Fruit fly (Drosophila melanogaster) whole organism, embryonic: ENCODE measurements around the gene Wdfy2.

Experiments
- Abd-B ChIP-seq: fragments of 200-800 bp; sonication (Bioruptor generic); optimal IDR thresholded peaks from 2 replicates; lab custom pipeline; 2018; ENCODE audit warnings: missing biosample characterization, mild to moderate bottlenecking, missing genetic modification characterization, moderate library complexity
- Asciz ChIP-seq: fragments of 200-800 bp; sonication (Bioruptor generic); optimal IDR thresholded peaks from 2 replicates; lab custom pipeline; 2017; ENCODE audit warnings: missing biosample characterization, mild to moderate bottlenecking, missing genetic modification characterization, missing genetic modification reagents
- BEAF-32 ChIP-seq: fragments of 200-800 bp; sonication (Bioruptor generic); optimal IDR thresholded peaks from 3 replicates; lab custom pipeline; 2017; ENCODE audit warnings: missing biosample characterization, missing genetic modification characterization, mild to moderate bottlenecking, moderate library complexity, missing genetic modification reagents
- C15 ChIP-seq: fragments of 200-800 bp; sonication (Bioruptor generic); IDR thresholded peaks from 3 replicates; pipeline ENCODE4 v1.3.6; 2022; ENCODE audit warnings: missing biosample characterization, missing genetic modification characterization
- CG10209 ChIP-seq: fragments of 200-800 bp; sonication (Bioruptor generic); optimal IDR thresholded peaks from 3 replicates; lab custom pipeline; 2017; ENCODE audit warnings: missing biosample characterization, mild to moderate bottlenecking, missing genetic modification characterization, missing genetic modification reagents
- CG10267 ChIP-seq: fragments of 200-800 bp; sonication (Bioruptor generic); optimal IDR thresholded peaks from 2 replicates; lab custom pipeline; 2018; ENCODE audit warnings: missing biosample characterization, mild to moderate bottlenecking, missing genetic modification characterization, moderate library complexity
- CG10979 ChIP-seq: fragments of 200-800 bp; sonication (Bioruptor generic); optimal IDR thresholded peaks from 2 replicates; lab custom pipeline; 2018; ENCODE audit warnings: missing biosample characterization, mild to moderate bottlenecking, missing genetic modification characterization, moderate library complexity
- CG12104 ChIP-seq: fragments of 200-800 bp; sonication (Bioruptor generic); optimal IDR thresholded peaks from 3 replicates; lab custom pipeline; 2016; ENCODE audit warnings: missing biosample characterization, missing genetic modification characterization
- CG14965 ChIP-seq: fragments of 200-800 bp; sonication (Bioruptor generic); optimal IDR thresholded peaks from 2 replicates; lab custom pipeline; 2016; ENCODE audit warnings: missing biosample characterization, missing genetic modification characterization, borderline replicate concordance
- CG1602 ChIP-seq: fragments of 200-800 bp; sonication (Bioruptor generic); optimal IDR thresholded peaks from 3 replicates; lab custom pipeline; 2016; ENCODE audit warnings: missing biosample characterization, missing genetic modification characterization
- CG17328 ChIP-seq: fragments of 200-800 bp; sonication (Bioruptor generic); IDR thresholded peaks from 2 replicates; pipeline ENCODE4 v1.3.6; 2022; ENCODE audit warnings: missing biosample characterization, missing genetic modification characterization
- CG17359 ChIP-seq: fragments of 200-800 bp; sonication (Bioruptor generic); optimal IDR thresholded peaks from 3 replicates; lab custom pipeline; 2018; ENCODE audit warnings: missing biosample characterization, mild to moderate bottlenecking, missing genetic modification characterization, moderate library complexity
- CG17829 ChIP-seq: fragments of 200-800 bp; optimal IDR thresholded peaks from 2 replicates; lab custom pipeline; 2019; ENCODE audit warnings: missing biosample characterization, mild to moderate bottlenecking, missing genetic modification characterization, moderate library complexity
- CG1792 ChIP-seq: fragments of 200-800 bp; sonication (Bioruptor generic); optimal IDR thresholded peaks from 2 replicates; lab custom pipeline; 2016; ENCODE audit warnings: missing biosample characterization, missing genetic modification characterization
- CG2120 ChIP-seq: fragments of 200-800 bp; sonication (Bioruptor generic); optimal IDR thresholded peaks from 3 replicates; lab custom pipeline; 2016; ENCODE audit warnings: missing biosample characterization, missing genetic modification characterization
- CG2875 ChIP-seq: fragments of 200-800 bp; sonication (Bioruptor generic); optimal IDR thresholded peaks from 2 replicates; lab custom pipeline; 2017; ENCODE audit warnings: missing biosample characterization, mild to moderate bottlenecking, missing genetic modification characterization, missing genetic modification reagents
- CG31388 ChIP-seq: fragments of 200-800 bp; sonication (Bioruptor generic); optimal IDR thresholded peaks from 2 replicates; lab custom pipeline; 2016; ENCODE audit warnings: missing biosample characterization, missing genetic modification characterization
- CG5953 ChIP-seq: fragments of 200-800 bp; sonication (Bioruptor generic); IDR thresholded peaks from 2 replicates; pipeline ENCODE4 v1.3.6; 2022; ENCODE audit warnings: missing biosample characterization, missing genetic modification characterization
- CG6654 ChIP-seq: fragments of 200-800 bp; sonication (Bioruptor generic); optimal IDR thresholded peaks from 2 replicates; lab custom pipeline; 2017; ENCODE audit warnings: missing biosample characterization, mild to moderate bottlenecking, missing genetic modification characterization
- CG6791 ChIP-seq: fragments of 200-800 bp; sonication (Bioruptor generic); IDR thresholded peaks from 3 replicates; pipeline ENCODE4 v1.3.6; 2022; ENCODE audit warnings: missing biosample characterization, missing genetic modification characterization; ENCODE audit not compliant: partially characterized antibody
- CG7271 ChIP-seq: fragments of 200-800 bp; sonication (Bioruptor generic); optimal IDR thresholded peaks from 2 replicates; lab custom pipeline; 2018; ENCODE audit warnings: missing biosample characterization, mild to moderate bottlenecking, missing genetic modification characterization, moderate library complexity
- D ChIP-seq, 2 experiments: fragments of 200-800 bp in 1 of 2; fragments of >200 bp in 1 of 2; sonication (Bioruptor generic) in 1 of 2; optimal IDR thresholded peaks; 2 replicates in 1 of 2; 3 replicates in 1 of 2; lab custom pipeline; 2017; ENCODE audit warnings: mild to moderate bottlenecking in 1 of 2, missing biosample characterization in 1 of 2, missing genetic modification characterization in 1 of 2, missing genetic modification reagents in 1 of 2
- Dfd ChIP-seq, 2 experiments: fragments of >200 bp; optimal IDR thresholded peaks; 2 replicates each; lab custom pipeline; 2017; ENCODE audit warnings: missing biosample characterization in 2 of 2, missing genetic modification characterization in 2 of 2
- Dip3 ChIP-seq: fragments of 200-800 bp; sonication (Bioruptor generic); optimal IDR thresholded peaks from 3 replicates; lab custom pipeline; 2016; ENCODE audit warnings: missing biosample characterization, missing genetic modification characterization
- Fer2 ChIP-seq: fragments of 200-800 bp; sonication (Bioruptor generic); optimal IDR thresholded peaks from 2 replicates; lab custom pipeline; 2018; ENCODE audit warnings: missing biosample characterization, mild to moderate bottlenecking, missing genetic modification characterization, moderate library complexity
- Gsc ChIP-seq: fragments of 200-800 bp; sonication (Bioruptor generic); IDR thresholded peaks from 2 replicates; pipeline ENCODE4 v1.3.6; 2022; ENCODE audit warnings: missing biosample characterization, missing genetic modification characterization
- HLH54F ChIP-seq: fragments of 200-800 bp; sonication (Bioruptor generic); optimal IDR thresholded peaks from 3 replicates; lab custom pipeline; 2016; ENCODE audit warnings: missing biosample characterization, missing genetic modification characterization
- Med ChIP-seq: fragments of 200-800 bp; sonication (Bioruptor generic); peaks from one replicate; lab custom pipeline; 2016; ENCODE audit warnings: missing biosample characterization, missing genetic modification characterization, mild to moderate bottlenecking, inconsistent platforms, moderate library complexity
- Meics ChIP-seq: fragments of 200-800 bp; sonication (Bioruptor generic); optimal IDR thresholded peaks from 2 replicates; lab custom pipeline; 2017; ENCODE audit warnings: missing biosample characterization, mild to moderate bottlenecking, missing genetic modification characterization
- Nf-YC ChIP-seq: fragments of 200-800 bp; optimal IDR thresholded peaks from 3 replicates; lab custom pipeline; 2019; ENCODE audit warnings: missing biosample characterization, mild to moderate bottlenecking, missing genetic modification characterization, moderate library complexity
- Ptx1 ChIP-seq: fragments of 200-800 bp; sonication (Bioruptor generic); IDR thresholded peaks from 2 replicates; pipeline ENCODE4 v1.3.6; 2022; ENCODE audit warnings: missing biosample characterization, missing genetic modification characterization
- Taf1 ChIP-seq: fragments of 200-800 bp; sonication (Bioruptor generic); IDR thresholded peaks from 2 replicates; pipeline ENCODE4 v1.3.6; 2022; ENCODE audit warnings: missing biosample characterization, missing genetic modification characterization
- Trl ChIP-seq, 3 experiments: fragments of >200 bp in 2 of 3; fragments of 200-800 bp in 1 of 3; sonication (Bioruptor generic) in 1 of 3; optimal IDR thresholded peaks; 2 replicates in 1 of 3; 3 replicates in 2 of 3; lab custom pipeline; 2016 to 2017; ENCODE audit warnings: missing biosample characterization in 1 of 3, missing genetic modification characterization in 1 of 3
- az2 ChIP-seq: fragments of 200-800 bp; sonication (Bioruptor generic); optimal IDR thresholded peaks from 3 replicates; lab custom pipeline; 2016; ENCODE audit warnings: missing biosample characterization, missing genetic modification characterization
- bcd ChIP-seq: fragments of 200-800 bp; sonication (Bioruptor generic); optimal IDR thresholded peaks from 2 replicates; lab custom pipeline; 2017; ENCODE audit warnings: missing biosample characterization, mild to moderate bottlenecking, missing genetic modification characterization
- chif ChIP-seq, 2 experiments: fragments of 200-800 bp; sonication (Bioruptor generic); optimal IDR thresholded peaks; 3 replicates each; lab custom pipeline; 2016; ENCODE audit warnings: missing biosample characterization in 2 of 2, missing genetic modification characterization in 2 of 2
- chm ChIP-seq: fragments of 200-800 bp; sonication (Bioruptor generic); IDR thresholded peaks from 2 replicates; pipeline ENCODE4 v1.3.6; 2022; ENCODE audit warnings: missing biosample characterization, missing genetic modification characterization
- disco-r ChIP-seq: fragments of 200-800 bp; sonication (Bioruptor generic); optimal IDR thresholded peaks from 2 replicates; lab custom pipeline; 2016; ENCODE audit warnings: missing biosample characterization, missing genetic modification characterization
- en ChIP-seq: fragments of 200-800 bp; sonication (Bioruptor generic); optimal IDR thresholded peaks from 2 replicates; lab custom pipeline; 2016; ENCODE audit warnings: missing biosample characterization, missing genetic modification characterization
- exex ChIP-seq: fragments of 200-800 bp; sonication (Bioruptor generic); optimal IDR thresholded peaks from 4 replicates; lab custom pipeline; 2018; ENCODE audit warnings: missing biosample characterization, mild to moderate bottlenecking, missing genetic modification characterization, moderate library complexity
- jumu ChIP-seq: fragments of 200-800 bp; sonication (Bioruptor generic); optimal IDR thresholded peaks from 3 replicates; lab custom pipeline; 2016; ENCODE audit warnings: missing biosample characterization, missing genetic modification characterization
- oc ChIP-seq: fragments of 200-800 bp; sonication (Bioruptor generic); optimal IDR thresholded peaks from 2 replicates; lab custom pipeline; 2018; ENCODE audit warnings: missing biosample characterization, mild to moderate bottlenecking, missing genetic modification characterization, moderate library complexity
- pb ChIP-seq: fragments of 200-800 bp; sonication (Bioruptor generic); optimal IDR thresholded peaks from 3 replicates; lab custom pipeline; 2016; ENCODE audit warnings: missing biosample characterization, missing genetic modification characterization
- tgo ChIP-seq: fragments of 200-800 bp; sonication (Bioruptor generic); IDR thresholded peaks from 3 replicates; pipeline ENCODE4 v1.3.6; 2022; ENCODE audit warnings: missing biosample characterization, missing genetic modification characterization
- tin ChIP-seq: fragments of 200-800 bp; sonication (Bioruptor generic); optimal IDR thresholded peaks from 3 replicates; lab custom pipeline; 2016; ENCODE audit warnings: missing biosample characterization, missing genetic modification characterization
- tx ChIP-seq: fragments of 200-800 bp; sonication (Bioruptor generic); optimal IDR thresholded peaks from 2 replicates; lab custom pipeline; 2016; ENCODE audit warnings: missing biosample characterization, missing genetic modification characterization
- unc-4 ChIP-seq: fragments of 200-800 bp; sonication (Bioruptor generic); IDR thresholded peaks from 2 replicates; pipeline ENCODE4 v1.3.6; 2022; ENCODE audit warnings: missing biosample characterization, missing genetic modification characterization; ENCODE audit not compliant: partially characterized antibody

The Wdfy2 gene

dm6 chr2L:10413251-10414127, 9.6 kb upstream of the Wdfy2 start, which contains the start of the genes CG5355 and Klp31E (continued):
- TF ChIP-seq CG31388: peak; percentile 28
- peak; percentile 71 for TF ChIP-seq CG10209 (GFP tag; lab: Kevin White, UChicago)
- TF ChIP-seq CG17328: peak; percentile 8; the same call in 1 of the 2 replicates
- peak; percentile 49 for TF ChIP-seq HLH54F (GFP tag; lab: Kevin White, UChicago)
- no peak for TF ChIP-seq Gsc (GFP tag; lab: Robert Waterston, UW)
- peak; percentile 80 for TF ChIP-seq Meics (GFP tag; lab: Kevin White, UChicago)
- TF ChIP-seq CG7271 (tag; lab: Kevin White, UChicago): no peak
- no peak for TF ChIP-seq D (optimal IDR thresholded peaks at IDR 0.05; lab: Kevin White, UChicago)
- peak; percentile 66 for TF ChIP-seq D (GFP tag; optimal IDR thresholded peaks at IDR 0.05; lab: Kevin White, UChicago)
- peak; percentile 65 for TF ChIP-seq unc-4 (GFP tag; lab: Robert Waterston, UW)
- peak; percentile 13 for TF ChIP-seq tx (GFP tag; lab: Kevin White, UChicago)
- TF ChIP-seq az2 (GFP tag; lab: Kevin White, UChicago): peak; percentile 69
- TF ChIP-seq CG10267 (tag; lab: Kevin White, UChicago): peak; percentile 72
- peak; percentile 56 for TF ChIP-seq CG17359 (tag; lab: Kevin White, UChicago)
- no peak for TF ChIP-seq C15 (GFP tag; lab: Robert Waterston, UW)
- no peak for TF ChIP-seq Dfd (GFP tag; optimal IDR thresholded peaks at IDR 0.05; lab: Kevin White, UChicago)
- TF ChIP-seq chif (GFP tag; optimal IDR thresholded peaks at IDR 0.05; lab: Kevin White, UChicago): peak; percentile 7 to 41
- no peak for TF ChIP-seq CG14965
- peak; percentile 64 for TF ChIP-seq Asciz (GFP tag; lab: Kevin White, UChicago)
- TF ChIP-seq Fer2 (tag; lab: Kevin White, UChicago): peak; percentile 36
- peak; percentile 42 for TF ChIP-seq CG1792
- TF ChIP-seq CG5953 (GFP tag; lab: Robert Waterston, UW): no peak
- peak; percentile 57 for TF ChIP-seq jumu (GFP tag; lab: Kevin White, UChicago)
- TF ChIP-seq oc: no peak
- peak; percentile 72 for TF ChIP-seq bcd
- TF ChIP-seq CG2875: peak; percentile 12
- TF ChIP-seq Med: peak; percentile 84
- peak; percentile 84 for TF ChIP-seq CG17829
- no peak for TF ChIP-seq Trl (optimal IDR thresholded peaks at IDR 0.05; lab: Kevin White, UChicago)
- no peak for TF ChIP-seq Trl (GFP tag; optimal IDR thresholded peaks at IDR 0.05; lab: Kevin White, UChicago)
- peak; percentile 68 for TF ChIP-seq CG1602 (GFP tag; lab: Kevin White, UChicago)
- TF ChIP-seq CG12104 (GFP tag; lab: Kevin White, UChicago): peak; percentile 69
- no peak for TF ChIP-seq Taf1
- peak; percentile 57 for TF ChIP-seq tin (GFP tag; lab: Kevin White, UChicago)
- peak; percentile 32 for TF ChIP-seq en (GFP tag; lab: Kevin White, UChicago)
- TF ChIP-seq pb (GFP tag; lab: Kevin White, UChicago): peak; percentile 10
- TF ChIP-seq disco-r: peak; percentile 5
- peak; percentile 46 for TF ChIP-seq exex (tag; lab: Kevin White, UChicago)
- TF ChIP-seq CG6654 (GFP tag; lab: Kevin White, UChicago): peak; percentile 42
- TF ChIP-seq CG2120 (GFP tag; lab: Kevin White, UChicago): peak; percentile 72
- peak; percentile 76 for TF ChIP-seq Nf-YC (tag; lab: Kevin White, UChicago)
- TF ChIP-seq BEAF-32 (GFP tag; lab: Kevin White, UChicago): peak; percentile 67
- peak; percentile 64; the same call in 2 of the 3 replicates for TF ChIP-seq tgo (GFP tag; lab: Robert Waterston, UW)
- TF ChIP-seq Abd-B (GFP tag; lab: Kevin White, UChicago): no peak
- TF ChIP-seq CG6791: peak; percentile 57; the same call in 1 of the 3 replicates
- TF ChIP-seq Dip3: peak; percentile 46
- TF ChIP-seq chm (GFP tag; lab: Robert Waterston, UW): peak; percentile 34
- TF ChIP-seq Ptx1 (GFP tag; lab: Robert Waterston, UW): peak; percentile 71
- peak; percentile 72 for TF ChIP-seq CG10979 (tag; lab: Kevin White, UChicago)
